Fruit fly (Drosophila melanogaster) whole organism, wandering third instar larva: ENCODE measurements around the gene CG32188.

Experiments used
- Abd-B ChIP-seq: fragments of >200 bp; optimal IDR thresholded peaks from 2 replicates; lab custom pipeline; 2017; ENCODE audit warnings: missing biosample characterization, missing genetic modification characterization
- CG32264 ChIP-seq: fragments of 200-800 bp; sonication (Bioruptor generic); optimal IDR thresholded peaks from 2 replicates; lab custom pipeline; 2016; ENCODE audit warnings: missing biosample characterization, missing genetic modification characterization
- CG9705 ChIP-seq: fragments of 200-800 bp; sonication (Bioruptor generic); optimal IDR thresholded peaks from 2 replicates; lab custom pipeline; 2018; ENCODE audit warnings: missing biosample characterization, mild to moderate bottlenecking, missing genetic modification characterization
- CrebA ChIP-seq: fragments of 200-800 bp; sonication (Bioruptor generic); optimal IDR thresholded peaks from 2 replicates; lab custom pipeline; 2016; ENCODE audit warnings: missing biosample characterization, mild to moderate bottlenecking, missing genetic modification characterization, borderline replicate concordance
- Dif ChIP-seq: fragments of 200-275, 200-300 bp; sonication (Bioruptor generic); optimal IDR thresholded peaks from 2 replicates; lab custom pipeline; 2018; ENCODE audit warnings: missing biosample characterization, missing genetic modification characterization; ENCODE audit not compliant: partially characterized antibody
- GATAd ChIP-seq: sonication (Bioruptor generic); optimal IDR thresholded peaks from 2 replicates; lab custom pipeline; 2016; ENCODE audit warnings: missing biosample characterization, missing genetic modification characterization
- HLH106 ChIP-seq: fragments of 200-800 bp; optimal IDR thresholded peaks from 3 replicates; lab custom pipeline; 2019; ENCODE audit warnings: missing biosample characterization, mild to moderate bottlenecking, missing genetic modification characterization, moderate library complexity
- Hnf4 ChIP-seq: fragments of 200-800 bp; sonication (Bioruptor generic); optimal IDR thresholded peaks from 2 replicates; lab custom pipeline; 2016; ENCODE audit warnings: missing biosample characterization, mild to moderate bottlenecking, missing genetic modification characterization
- Hr78 ChIP-seq: fragments of >200 bp; optimal IDR thresholded peaks from 2 replicates; lab custom pipeline; 2017; ENCODE audit warnings: missing biosample characterization, missing genetic modification characterization
- Hr83 ChIP-seq: fragments of 200-300 bp; sonication (Bioruptor generic); optimal IDR thresholded peaks from 2 replicates; lab custom pipeline; 2016; ENCODE audit warnings: missing biosample characterization, mild to moderate bottlenecking, missing genetic modification characterization, moderate library complexity; ENCODE audit not compliant: poor library complexity, severe bottlenecking
- Jra ChIP-seq: sonication (Bioruptor generic); optimal IDR thresholded peaks from 2 replicates; lab custom pipeline; 2016; ENCODE audit warnings: missing biosample characterization, missing genetic modification characterization
- Mio ChIP-seq: sonication (Bioruptor generic); optimal IDR thresholded peaks from 2 replicates; lab custom pipeline; 2016; ENCODE audit warnings: missing biosample characterization, missing genetic modification characterization
- Myc ChIP-seq: fragments of >200 bp; optimal IDR thresholded peaks from 2 replicates; lab custom pipeline; 2017
- N ChIP-seq: fragments of >200 bp; optimal IDR thresholded peaks from 2 replicates; lab custom pipeline; 2018; ENCODE audit warnings: missing biosample characterization, missing external identifiers, missing genetic modification characterization
- OdsH ChIP-seq: fragments of 200-800 bp; sonication (Bioruptor generic); optimal IDR thresholded peaks from 2 replicates; lab custom pipeline; 2016; ENCODE audit warnings: missing biosample characterization, mild to moderate bottlenecking, missing genetic modification characterization
- Rel ChIP-seq, 2 experiments: fragments of 200-800 bp; sonication (Bioruptor generic) in 1 of 2; optimal IDR thresholded peaks; 2 replicates in 1 of 2; 3 replicates in 1 of 2; lab custom pipeline; 2016 to 2019; ENCODE audit warnings: mild to moderate bottlenecking in 2 of 2, missing biosample characterization in 2 of 2, missing genetic modification characterization in 2 of 2, moderate library complexity in 1 of 2
- Sp1 ChIP-seq: fragments of 200-800 bp; sonication (Bioruptor generic); optimal IDR thresholded peaks from 3 replicates; lab custom pipeline; 2019; ENCODE audit warnings: missing biosample characterization, mild to moderate bottlenecking, missing genetic modification characterization, moderate library complexity
- Vsx2 ChIP-seq: fragments of 200-300, 225-300 bp; sonication (Bioruptor generic); optimal IDR thresholded peaks from 2 replicates; lab custom pipeline; 2018; ENCODE audit warnings: missing biosample characterization, missing genetic modification characterization; ENCODE audit not compliant: partially characterized antibody
- br ChIP-seq: fragments of 200-800 bp; sonication (Bioruptor generic); optimal IDR thresholded peaks from 2 replicates; lab custom pipeline; 2016; ENCODE audit warnings: missing biosample characterization, missing genetic modification characterization
- brk ChIP-seq: fragments of 200-800 bp; sonication (Bioruptor generic); optimal IDR thresholded peaks from 2 replicates; lab custom pipeline; 2016; ENCODE audit warnings: missing biosample characterization, mild to moderate bottlenecking, missing genetic modification characterization
- dmrt93B ChIP-seq: fragments of 200-800 bp; sonication (Bioruptor generic); optimal IDR thresholded peaks from 2 replicates; lab custom pipeline; 2018; ENCODE audit warnings: missing biosample characterization, mild to moderate bottlenecking, missing genetic modification characterization
- ey ChIP-seq: fragments of 200-800 bp; sonication (Bioruptor generic); optimal IDR thresholded peaks from 2 replicates; lab custom pipeline; 2016; ENCODE audit warnings: missing biosample characterization, missing genetic modification characterization
- foxo ChIP-seq, 2 experiments: fragments of 200-800 bp; sonication (Bioruptor generic); optimal IDR thresholded peaks; 2 replicates in 1 of 2; 3 replicates in 1 of 2; lab custom pipeline; 2016 to 2017; ENCODE audit warnings: missing biosample characterization in 2 of 2, missing genetic modification characterization in 2 of 2
- fru ChIP-seq: fragments of 200-800 bp; sonication (Bioruptor generic); optimal IDR thresholded peaks from 3 replicates; lab custom pipeline; 2016; ENCODE audit warnings: missing biosample characterization, mild to moderate bottlenecking, missing genetic modification characterization
- h ChIP-seq: fragments of 200-800 bp; sonication (Bioruptor generic); optimal IDR thresholded peaks from 3 replicates; lab custom pipeline; 2016; ENCODE audit warnings: missing biosample characterization, mild to moderate bottlenecking, missing genetic modification characterization
- jim ChIP-seq: fragments of 175-275, 200-325 bp; sonication (Bioruptor generic); optimal IDR thresholded peaks from 2 replicates; lab custom pipeline; 2016; ENCODE audit warnings: missing biosample characterization, mild to moderate bottlenecking, missing genetic modification characterization
- lola ChIP-seq: fragments of >200 bp; optimal IDR thresholded peaks from 2 replicates; lab custom pipeline; 2017; ENCODE audit warnings: missing biosample characterization, missing genetic modification characterization
- pan ChIP-seq: fragments of >200 bp; optimal IDR thresholded peaks from 2 replicates; lab custom pipeline; 2017
- psq ChIP-seq: fragments of 200-800 bp; sonication (Bioruptor generic); optimal IDR thresholded peaks from 3 replicates; lab custom pipeline; 2017; ENCODE audit warnings: missing biosample characterization, mild to moderate bottlenecking, missing genetic modification characterization, moderate library complexity
- rgr ChIP-seq: fragments of 200-800 bp; sonication (Bioruptor generic); optimal IDR thresholded peaks from 3 replicates; lab custom pipeline; 2016; ENCODE audit warnings: missing biosample characterization, mild to moderate bottlenecking, missing genetic modification characterization
- sage ChIP-seq: fragments of 200-800 bp; sonication (Bioruptor generic); optimal IDR thresholded peaks from 2 replicates; lab custom pipeline; 2016; ENCODE audit warnings: missing biosample characterization, mild to moderate bottlenecking, missing genetic modification characterization
- sv ChIP-seq: fragments of 200-800 bp; sonication (Bioruptor generic); optimal IDR thresholded peaks from 3 replicates; lab custom pipeline; 2016; ENCODE audit warnings: missing biosample characterization, missing genetic modification characterization
- tai ChIP-seq: sonication (Bioruptor generic); optimal IDR thresholded peaks from 2 replicates; lab custom pipeline; 2016; ENCODE audit warnings: missing biosample characterization, missing genetic modification characterization
- woc ChIP-seq: sonication (Bioruptor generic); optimal IDR thresholded peaks from 2 replicates; lab custom pipeline; 2016; ENCODE audit warnings: missing biosample characterization, mild to moderate bottlenecking, missing genetic modification characterization

Gene CG32188

dm6 chr3L:17808597-17809213 is 24.7 kb downstream of the CG32188 start, which contains the start of gene CG32191:
TSS of gene CG32191 (minus strand) at chr3L:17809146.
- no peak for TF ChIP-seq fru
- no peak for TF ChIP-seq CG32264 (GFP tag; lab: Kevin White, UChicago)
- TF ChIP-seq woc = no peak
- no peak for TF ChIP-seq h (GFP tag; lab: Kevin White, UChicago)
- TF ChIP-seq rgr (GFP tag; lab: Kevin White, UChicago) = no peak
- TF ChIP-seq GATAd (GFP tag; lab: Kevin White, UChicago) = no peak
- TF ChIP-seq Myc (lab: Kevin White, UChicago) = no peak
- TF ChIP-seq ey (GFP tag; lab: Kevin White, UChicago) = no peak
- TF ChIP-seq Vsx2 (GFP tag; lab: Kevin White, UChicago) = no peak
- no peak for TF ChIP-seq jim (GFP tag; lab: Kevin White, UChicago)
- TF ChIP-seq tai (GFP tag; lab: Kevin White, UChicago) = no peak
- no peak for TF ChIP-seq Abd-B (GFP tag; lab: Kevin White, UChicago)
- no peak for TF ChIP-seq pan (lab: Kevin White, UChicago)
- no peak for TF ChIP-seq Rel (GFP tag; optimal IDR thresholded peaks at IDR 0.05; lab: Kevin White, UChicago)
- no peak for TF ChIP-seq Rel (tag; optimal IDR thresholded peaks at IDR 0.05; lab: Kevin White, UChicago)
- TF ChIP-seq Hr78 (GFP tag; lab: Kevin White, UChicago) = no peak
- TF ChIP-seq lola (GFP tag; lab: Kevin White, UChicago) = no peak
- no peak for TF ChIP-seq HLH106 (tag; lab: Kevin White, UChicago)
- no peak for TF ChIP-seq Hnf4 (GFP tag; lab: Kevin White, UChicago)

dm6 chr3L:17806357-17807025 is 26.9 kb downstream of the CG32188 start, which contains the start of gene CG32187:
TSS of gene CG32187 (minus strand) at chr3L:17806365.
- TF ChIP-seq Hr83 (GFP tag; lab: Kevin White, UChicago) (no peak), Abd-B (GFP tag; lab: Kevin White, UChicago) (no peak), CG32264 (GFP tag; lab: Kevin White, UChicago) (no peak), CrebA (GFP tag; lab: Kevin White, UChicago) (no peak), psq (GFP tag; lab: Kevin White, UChicago) (no peak), HLH106 (tag; lab: Kevin White, UChicago) (no peak), Dif (GFP tag; lab: Kevin White, UChicago) (no peak), Mio (GFP tag; lab: Kevin White, UChicago) (no peak), tai (GFP tag; lab: Kevin White, UChicago) (no peak), Myc (lab: Kevin White, UChicago) (no peak), pan (lab: Kevin White, UChicago) (no peak), GATAd (GFP tag; lab: Kevin White, UChicago) (no peak), N (GFP tag; lab: Kevin White, UChicago) (no peak), ey (GFP tag; lab: Kevin White, UChicago) (no peak), jim (GFP tag; lab: Kevin White, UChicago) (no peak), Hr78 (GFP tag; lab: Kevin White, UChicago) (no peak), rgr (GFP tag; lab: Kevin White, UChicago) (no peak), OdsH (GFP tag; lab: Kevin White, UChicago) (no peak)

dm6 chr3L:17804511-17804910 is 28.9 kb downstream of the CG32188 start, which contains the start of gene ais:
TSS of gene ais (minus strand) at chr3L:17804715.
- TF ChIP-seq rgr (GFP tag; lab: Kevin White, UChicago) (peak; percentile 36), psq (GFP tag; lab: Kevin White, UChicago) (peak; percentile 3), Dif (GFP tag; lab: Kevin White, UChicago) (no peak), CG9705 (GFP tag; lab: Kevin White, UChicago) (no peak), Myc (lab: Kevin White, UChicago) (peak; percentile 61), ey (GFP tag; lab: Kevin White, UChicago) (no peak), Sp1 (GFP tag; lab: Kevin White, UChicago) (no peak), foxo (GFP tag; optimal IDR thresholded peaks at IDR 0.05; lab: Kevin White, UChicago) (peak in 1 of 2 experiments; percentile 44), tai (GFP tag; lab: Kevin White, UChicago) (no peak)

- peak; percentile 54 for TF ChIP-seq rgr (GFP tag; lab: Kevin White, UChicago)
- TF ChIP-seq jim (GFP tag; lab: Kevin White, UChicago) = peak; percentile 5
- no peak for TF ChIP-seq HLH106 (tag; lab: Kevin White, UChicago)
- TF ChIP-seq h (GFP tag; lab: Kevin White, UChicago) = peak; percentile 55
- peak; percentile 85 for TF ChIP-seq Myc (lab: Kevin White, UChicago)
- no peak for TF ChIP-seq Jra (GFP tag; lab: Kevin White, UChicago)
- no peak for TF ChIP-seq OdsH (GFP tag; lab: Kevin White, UChicago)
- no peak for TF ChIP-seq psq (GFP tag; lab: Kevin White, UChicago)
- TF ChIP-seq sv (GFP tag; lab: Kevin White, UChicago) = peak; percentile 26
- TF ChIP-seq CrebA (GFP tag; lab: Kevin White, UChicago) = peak; percentile 25
- TF ChIP-seq Dif (GFP tag; lab: Kevin White, UChicago) = no peak
- no peak for TF ChIP-seq pan (lab: Kevin White, UChicago)
- TF ChIP-seq sage = no peak
- no peak for TF ChIP-seq dmrt93B (GFP tag; lab: Kevin White, UChicago)
- peak; percentile 1 for TF ChIP-seq br
- no peak for TF ChIP-seq CG32264 (GFP tag; lab: Kevin White, UChicago)
- TF ChIP-seq woc = peak; percentile 93
- TF ChIP-seq foxo (GFP tag; optimal IDR thresholded peaks at IDR 0.05; lab: Kevin White, UChicago) = peak in 1 of 2 experiments; percentile 46
- TF ChIP-seq GATAd (GFP tag; lab: Kevin White, UChicago) = peak; percentile 26
- no peak for TF ChIP-seq brk (GFP tag; lab: Kevin White, UChicago)
- peak; percentile 18 for TF ChIP-seq fru
- peak; percentile 70 for TF ChIP-seq Hr83 (GFP tag; lab: Kevin White, UChicago)
- TF ChIP-seq Rel (GFP tag; optimal IDR thresholded peaks at IDR 0.05; lab: Kevin White, UChicago) = no peak
- TF ChIP-seq Rel (tag; optimal IDR thresholded peaks at IDR 0.05; lab: Kevin White, UChicago) = peak; percentile 94
- TF ChIP-seq CG9705 (GFP tag; lab: Kevin White, UChicago) = peak; percentile 27
- no peak for TF ChIP-seq Hnf4 (GFP tag; lab: Kevin White, UChicago)
Observed at dm6 chr3L:17802107-17802506, 31.3 kb downstream of the CG32188 start, which contains the start of gene NUCB1. TSS of gene NUCB1 (minus strand) at chr3L:17802279.
